Fruit fly (Drosophila melanogaster) Kc167 (cell line): ENCODE results near the gene CG7248.

Source experiments
- h ChIP-seq: fragments of >200 bp; optimal IDR thresholded peaks from 3 replicates; lab custom pipeline; 2018; ENCODE audit warnings: missing external identifiers
- insv ChIP-seq: fragments of >200 bp; optimal IDR thresholded peaks from 3 replicates; lab custom pipeline; 2018; ENCODE audit warnings: missing external identifiers
- psq ChIP-seq: fragments of >200 bp; optimal IDR thresholded peaks from 2 replicates; lab custom pipeline; 2017; ENCODE audit warnings: missing external identifiers

DNA sequence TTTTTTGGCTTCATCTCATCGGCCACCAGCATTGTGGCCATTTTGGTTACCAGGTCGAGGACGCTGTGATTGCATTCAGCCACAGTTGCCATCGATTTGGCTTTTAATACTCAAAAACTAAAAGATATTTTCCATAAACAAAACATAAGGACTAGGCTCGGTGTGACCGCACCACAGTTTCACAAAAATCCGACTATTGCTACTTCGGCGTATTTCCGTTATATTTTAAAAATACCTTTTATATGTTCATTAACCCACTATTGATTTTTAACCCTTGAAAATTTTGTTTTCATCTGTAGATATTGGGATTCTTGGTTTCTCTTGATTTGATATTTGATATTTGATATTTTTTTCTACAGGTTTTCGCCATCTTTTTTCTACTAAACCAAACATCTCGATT, 44.1 kb downstream of the CG7248 start, which contains the start of gene Grip163:
- TF ChIP-seq psq, result no peak
- no peak for TF ChIP-seq insv
- TF ChIP-seq h (lab: Kevin White, UChicago), result no peak
